Worm (Caenorhabditis elegans): ENCODE measurements around the gene cyd-1.
A peak's percentile ranks its signal among the peaks of the same experiment; 100 is the strongest.

- TF ChIP-seq ztf-11 (tag; optimal IDR thresholded peaks at IDR 0.05), result no peak
- TF ChIP-seq ceh-90 (tag; optimal IDR thresholded peaks at IDR 0.05), result no peak
- TF ChIP-seq blmp-1 (tag; optimal IDR thresholded peaks at IDR 0.05), result peak; percentile 56
- no peak for TF ChIP-seq C04F5.9 (tag; optimal IDR thresholded peaks at IDR 0.05)
- peak; percentile 47 for TF ChIP-seq mep-1 (tag; optimal IDR thresholded peaks at IDR 0.05)
- TF ChIP-seq ama-1 (optimal IDR thresholded peaks at IDR 0.05), result no peak
- TF ChIP-seq fos-1 (tag; optimal IDR thresholded peaks at IDR 0.05), result no peak
Observed at ce11 chrII:12953297-12953696, 27.1 kb upstream of the cyd-1 start.

Data from whole organism, L1 larva.